Worm (Caenorhabditis elegans): ENCODE data around the gene F14H8.5.

ce11 chrV:15059534-15059933 lies 38.7 kb downstream of the F14H8.5 start, which contains the start of the genes mcm-3 and C25D7.15:
- TF ChIP-seq nhr-12 (tag; optimal IDR thresholded peaks at IDR 0.05) (no peak), elt-3 (tag; optimal IDR thresholded peaks at IDR 0.05) (no peak)
